Worm (Caenorhabditis elegans) whole organism, L2 larva: Measurements from ENCODE around the gene crn-7.

ENCODE experiments used
- aly-2 ChIP-seq: fragments of 150-350 bp; optimal IDR thresholded peaks from 2 replicates; lab custom pipeline; 2014; ENCODE audit warnings: missing biosample characterization, missing genetic modification characterization
- ceh-16 ChIP-seq: fragments of 150-350 bp; optimal IDR thresholded peaks from 2 replicates; lab custom pipeline; 2014; ENCODE audit warnings: missing biosample characterization, missing genetic modification characterization
- ceh-82 ChIP-seq: fragments of 150-350 bp; optimal IDR thresholded peaks from 2 replicates; lab custom pipeline; 2014; ENCODE audit warnings: missing biosample characterization, missing genetic modification characterization
- elt-3 ChIP-seq: sonication (generic microtip); optimal IDR thresholded peaks from 2 replicates; lab custom pipeline; 2017; ENCODE audit warnings: missing biosample characterization, missing genetic modification characterization
- lin-11 ChIP-seq: fragments of 150-350 bp; sonication (generic microtip); optimal IDR thresholded peaks from 2 replicates; lab custom pipeline; 2014; ENCODE audit warnings: missing biosample characterization, missing genetic modification characterization, inconsistent platforms, mixed read lengths
- lin-13 ChIP-seq: fragments of 150-350 bp; optimal IDR thresholded peaks from 2 replicates; lab custom pipeline; 2014; ENCODE audit warnings: missing biosample characterization, missing genetic modification reagents, missing genetic modification characterization
- mbf-1 ChIP-seq: sonication (generic microtip); optimal IDR thresholded peaks from 2 replicates; lab custom pipeline; 2017; ENCODE audit warnings: missing biosample characterization, missing genetic modification characterization
- nhr-12 ChIP-seq: fragments of 150-350 bp; optimal IDR thresholded peaks from 2 replicates; lab custom pipeline; 2014; ENCODE audit warnings: missing biosample characterization, missing genetic modification characterization
- peb-1 ChIP-seq: fragments of 150-350 bp; optimal IDR thresholded peaks from 2 replicates; lab custom pipeline; 2014; ENCODE audit warnings: missing biosample characterization, missing genetic modification characterization
- skn-1 ChIP-seq: sonication (generic microtip); optimal IDR thresholded peaks from 2 replicates; lab custom pipeline; 2017; ENCODE audit warnings: missing biosample characterization, missing genetic modification characterization
- zag-1 ChIP-seq: fragments of 150-350 bp; optimal IDR thresholded peaks from 2 replicates; lab custom pipeline; 2014; ENCODE audit warnings: missing biosample characterization, missing genetic modification characterization
- ztf-11 ChIP-seq: sonication (generic microtip); optimal IDR thresholded peaks from 2 replicates; lab custom pipeline; 2017; ENCODE audit warnings: missing biosample characterization, missing genetic modification characterization

DNA sequence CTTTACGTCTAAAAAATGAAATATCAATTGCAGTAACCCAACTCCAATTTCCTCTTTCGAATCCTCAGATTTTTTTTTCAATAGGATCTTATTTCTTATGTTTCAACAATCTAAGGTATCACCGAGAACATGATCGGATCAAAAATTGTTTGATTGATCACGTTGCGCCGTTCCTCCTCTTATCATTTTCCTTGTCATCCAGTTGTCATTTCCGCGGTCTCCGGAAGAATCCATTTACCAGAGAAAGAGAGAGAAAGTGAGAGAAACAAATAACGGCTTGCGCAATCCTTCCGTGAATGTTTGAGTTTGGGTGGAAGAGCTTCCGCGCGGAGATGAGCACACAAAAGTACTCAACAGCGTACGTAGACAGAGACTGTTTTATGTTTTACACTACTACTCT, 24.9 kb downstream of the crn-7 start:
- TF ChIP-seq lin-13 (GFP tag; lab: Kevin White, UChicago) (no peak), nhr-12 (tag; lab: Kevin White, UChicago) (no peak), zag-1 (tag; lab: Kevin White, UChicago) (no peak), lin-11 (tag; lab: Kevin White, UChicago) (no peak), aly-2 (tag; lab: Kevin White, UChicago) (no peak), peb-1 (tag; lab: Kevin White, UChicago) (no peak), skn-1 (tag; lab: Kevin White, UChicago) (no peak), ceh-82 (tag; lab: Kevin White, UChicago) (no peak), elt-3 (tag; lab: Kevin White, UChicago) (no peak), ztf-11 (no peak), ceh-16 (tag; lab: Kevin White, UChicago) (no peak), mbf-1 (tag; lab: Kevin White, UChicago) (no peak)
